Fruit fly (Drosophila melanogaster) whole organism, adult: ENCODE measurements around the gene CG5515.

Source experiments
- CG11617 ChIP-seq: fragments of 200-800 bp; sonication (Bioruptor generic); optimal IDR thresholded peaks from 2 replicates; lab custom pipeline; 2017; ENCODE audit warnings: mild to moderate bottlenecking, missing biosample characterization, missing genetic modification reagents, missing genetic modification characterization
- CG12768 ChIP-seq: fragments of 200-800 bp; sonication (Bioruptor generic); optimal IDR thresholded peaks from 2 replicates; lab custom pipeline; 2017; ENCODE audit warnings: missing biosample characterization, missing genetic modification characterization, mild to moderate bottlenecking, moderate library complexity, missing genetic modification reagents
- CG14711 ChIP-seq: fragments of 200-800 bp; sonication (Bioruptor generic); optimal IDR thresholded peaks from 2 replicates; lab custom pipeline; 2018; ENCODE audit warnings: missing biosample characterization, mild to moderate bottlenecking, missing genetic modification characterization, moderate library complexity
- CG1620 ChIP-seq: fragments of 200-800 bp; sonication (Bioruptor generic); optimal IDR thresholded peaks from 2 replicates; lab custom pipeline; 2016; ENCODE audit warnings: missing biosample characterization, missing genetic modification characterization
- CG33017 ChIP-seq: fragments of 200-800 bp; sonication (Bioruptor generic); optimal IDR thresholded peaks from 2 replicates; lab custom pipeline; 2018; ENCODE audit warnings: missing biosample characterization, mild to moderate bottlenecking, missing genetic modification characterization, moderate library complexity
- CG5204 ChIP-seq: fragments of 200-800 bp; sonication (Bioruptor generic); optimal IDR thresholded peaks from 2 replicates; lab custom pipeline; 2016; ENCODE audit warnings: missing biosample characterization, missing genetic modification characterization
- CG7045 ChIP-seq: fragments of 200-800 bp; sonication (Bioruptor generic); optimal IDR thresholded peaks from 2 replicates; lab custom pipeline; 2017; ENCODE audit warnings: missing biosample characterization, mild to moderate bottlenecking, missing genetic modification characterization
- CG7101 ChIP-seq: fragments of 200-800 bp; sonication (Bioruptor generic); optimal IDR thresholded peaks from 2 replicates; lab custom pipeline; 2018; ENCODE audit warnings: missing biosample characterization, mild to moderate bottlenecking, missing genetic modification characterization, moderate library complexity
- Clk ChIP-seq: fragments of 200-800 bp; sonication (Bioruptor generic); optimal IDR thresholded peaks from 2 replicates; lab custom pipeline; 2017; ENCODE audit warnings: missing biosample characterization, missing genetic modification characterization
- Crg-1 ChIP-seq: fragments of 200-800 bp; sonication (Bioruptor generic); optimal IDR thresholded peaks from 2 replicates; lab custom pipeline; 2016; ENCODE audit warnings: missing biosample characterization, missing genetic modification characterization
- Hr96 ChIP-seq: fragments of 200-800 bp; sonication (Bioruptor generic); optimal IDR thresholded peaks from 2 replicates; lab custom pipeline; 2016; ENCODE audit warnings: missing biosample characterization, missing genetic modification characterization
- Mnt ChIP-seq: fragments of 200-800 bp; sonication (Bioruptor generic); optimal IDR thresholded peaks from 2 replicates; lab custom pipeline; 2016; ENCODE audit warnings: missing biosample characterization, mild to moderate bottlenecking, missing genetic modification characterization
- bab1 ChIP-seq: fragments of 200-800 bp; sonication (Bioruptor generic); optimal IDR thresholded peaks from 3 replicates; lab custom pipeline; 2019; ENCODE audit warnings: missing biosample characterization, mild to moderate bottlenecking, missing genetic modification characterization, moderate library complexity
- cic ChIP-seq: fragments of 200-800 bp; sonication (Bioruptor generic); optimal IDR thresholded peaks from 2 replicates; lab custom pipeline; 2017; ENCODE audit warnings: missing biosample characterization, mild to moderate bottlenecking, missing genetic modification characterization, moderate library complexity
- cnc ChIP-seq, 2 experiments: fragments of >200 bp; optimal IDR thresholded peaks; 2 replicates each; lab custom pipeline; 2017
- kay ChIP-seq: fragments of 200-800 bp; sonication (Bioruptor generic); peaks from one replicate; lab custom pipeline; 2016; ENCODE audit warnings: missing biosample characterization, missing genetic modification characterization, borderline replicate concordance
- ovo ChIP-seq: fragments of 200-800 bp; sonication (Bioruptor generic); optimal IDR thresholded peaks from 2 replicates; lab custom pipeline; 2016; ENCODE audit warnings: missing biosample characterization, missing genetic modification characterization
- pad ChIP-seq: fragments of 200-800 bp; sonication (Bioruptor generic); optimal IDR thresholded peaks from 3 replicates; lab custom pipeline; 2017; ENCODE audit warnings: missing biosample characterization, missing genetic modification characterization, mild to moderate bottlenecking, moderate library complexity, missing genetic modification reagents
- tj ChIP-seq: fragments of 200-800 bp; sonication (Bioruptor generic); optimal IDR thresholded peaks from 3 replicates; lab custom pipeline; 2017; ENCODE audit warnings: missing biosample characterization, mild to moderate bottlenecking, missing genetic modification characterization, moderate library complexity
- toe ChIP-seq: fragments of 200-800 bp; sonication (Bioruptor generic); optimal IDR thresholded peaks from 2 replicates; lab custom pipeline; 2016; ENCODE audit warnings: missing biosample characterization, missing genetic modification characterization

CG5515 gene

DNA sequence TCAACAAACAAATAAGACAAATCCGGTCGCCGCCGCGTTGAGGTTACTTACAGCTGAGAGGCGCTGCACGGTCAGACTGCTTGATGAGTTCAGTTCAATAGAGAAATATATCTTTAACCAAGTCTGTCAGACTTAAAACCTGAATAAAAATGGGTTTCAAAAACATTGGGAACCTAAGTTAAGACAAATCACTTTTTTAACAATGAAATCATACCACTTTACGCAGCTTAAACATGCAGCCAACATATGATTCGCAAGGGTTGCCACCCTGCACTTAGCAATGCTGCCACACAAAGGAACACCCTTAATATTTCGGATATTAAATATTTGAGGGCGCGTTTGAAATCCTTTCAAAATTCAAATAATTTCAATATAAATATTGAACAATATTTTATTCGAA is at the start of gene CG5515:
CG5515 (minus strand) TSS at position 278 of the 400 bp plus-strand sequence.
- peak; percentile 85 for TF ChIP-seq CG1620 (GFP tag; lab: Kevin White, UChicago)
- peak; percentile 87 for TF ChIP-seq CG5204
- TF ChIP-seq Hr96 (GFP tag; lab: Kevin White, UChicago): peak; percentile 70
- peak; percentile 65 for TF ChIP-seq CG14711 (tag; lab: Kevin White, UChicago)
- peak; percentile 57 for TF ChIP-seq CG33017 (tag; lab: Kevin White, UChicago)
- no peak for TF ChIP-seq cnc (optimal IDR thresholded peaks at IDR 0.05; lab: Kevin White, UChicago)
- peak; percentile 65 for TF ChIP-seq CG7101
- peak; percentile 45 for TF ChIP-seq ovo (GFP tag; lab: Kevin White, UChicago)
- peak; percentile 89 for TF ChIP-seq CG11617 (GFP tag; lab: Kevin White, UChicago)
- TF ChIP-seq toe (GFP tag; lab: Kevin White, UChicago): peak; percentile 85
- peak; percentile 23 for TF ChIP-seq CG12768 (GFP tag; lab: Kevin White, UChicago)
- peak; percentile 96 for TF ChIP-seq bab1 (GFP tag; lab: Kevin White, UChicago)
- TF ChIP-seq pad: peak; percentile 41
- peak; percentile 76 for TF ChIP-seq tj (GFP tag; lab: Kevin White, UChicago)
- peak; percentile 18 for TF ChIP-seq cic (GFP tag; lab: Kevin White, UChicago)
- peak; percentile 65 for TF ChIP-seq CG7045
- no peak for TF ChIP-seq Clk (GFP tag; lab: Kevin White, UChicago)
- peak; percentile 68 for TF ChIP-seq Crg-1 (GFP tag; lab: Kevin White, UChicago)
- TF ChIP-seq Mnt (GFP tag; lab: Kevin White, UChicago): peak; percentile 70
- TF ChIP-seq kay (GFP tag; lab: Kevin White, UChicago): no peak

DNA sequence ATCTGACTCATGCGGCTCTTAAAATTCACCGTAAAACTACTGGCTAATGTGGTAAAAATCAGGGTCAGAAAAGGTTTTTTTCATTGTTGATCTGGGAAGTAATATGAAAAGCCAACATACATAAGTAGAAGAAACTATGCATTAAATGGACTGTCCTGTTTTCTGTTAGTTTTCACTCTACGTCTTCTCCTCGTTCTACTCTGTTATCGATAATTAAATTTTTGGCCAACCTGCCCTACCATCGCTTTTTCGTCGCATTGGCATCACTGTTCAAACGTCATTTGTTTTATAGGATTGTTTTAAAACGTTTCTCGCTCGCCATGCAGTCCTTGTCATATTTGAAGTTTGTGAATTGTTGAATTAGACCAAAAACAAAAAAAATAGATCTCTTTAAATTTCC is 46.0 kb upstream of the CG5515 start:
- TF ChIP-seq CG12768 (GFP tag; lab: Kevin White, UChicago): no peak
- no peak for TF ChIP-seq pad
- TF ChIP-seq Crg-1 (GFP tag; lab: Kevin White, UChicago): no peak
- TF ChIP-seq CG7045: no peak
- no peak for TF ChIP-seq bab1 (GFP tag; lab: Kevin White, UChicago)
- TF ChIP-seq CG14711 (tag; lab: Kevin White, UChicago): no peak
- TF ChIP-seq CG33017 (tag; lab: Kevin White, UChicago): no peak
- no peak for TF ChIP-seq cnc (optimal IDR thresholded peaks at IDR 0.05; lab: Kevin White, UChicago)
- TF ChIP-seq CG1620 (GFP tag; lab: Kevin White, UChicago): no peak
- TF ChIP-seq kay (GFP tag; lab: Kevin White, UChicago): no peak
- no peak for TF ChIP-seq CG11617 (GFP tag; lab: Kevin White, UChicago)
- TF ChIP-seq toe (GFP tag; lab: Kevin White, UChicago): no peak
- no peak for TF ChIP-seq CG5204
- no peak for TF ChIP-seq ovo (GFP tag; lab: Kevin White, UChicago)
- TF ChIP-seq Mnt (GFP tag; lab: Kevin White, UChicago): no peak
- no peak for TF ChIP-seq CG7101
- TF ChIP-seq Hr96 (GFP tag; lab: Kevin White, UChicago): no peak
- TF ChIP-seq cic (GFP tag; lab: Kevin White, UChicago): no peak

DNA sequence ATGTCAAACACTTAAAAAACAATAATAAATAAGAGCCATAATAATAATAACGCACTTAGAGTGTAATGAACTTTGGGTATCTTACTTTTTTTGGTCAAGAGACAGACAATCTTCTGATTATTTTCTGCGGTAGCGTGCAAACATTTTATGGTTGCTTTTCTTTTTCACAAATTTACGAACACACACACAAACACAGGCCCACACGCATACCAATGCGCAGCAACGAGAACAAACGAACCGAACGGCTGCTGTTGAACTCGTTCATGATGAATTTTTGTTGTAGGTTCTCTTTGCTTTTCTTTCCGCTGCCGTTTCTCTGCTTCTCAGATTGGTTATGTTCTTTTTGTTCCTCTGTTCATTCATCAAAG is 45.5 kb upstream of the CG5515 start:
- no peak for TF ChIP-seq Crg-1 (GFP tag; lab: Kevin White, UChicago)
- TF ChIP-seq CG7045: no peak
- TF ChIP-seq tj (GFP tag; lab: Kevin White, UChicago): no peak
- no peak for TF ChIP-seq ovo (GFP tag; lab: Kevin White, UChicago)
- no peak for TF ChIP-seq CG12768 (GFP tag; lab: Kevin White, UChicago)
- no peak for TF ChIP-seq Mnt (GFP tag; lab: Kevin White, UChicago)

DNA sequence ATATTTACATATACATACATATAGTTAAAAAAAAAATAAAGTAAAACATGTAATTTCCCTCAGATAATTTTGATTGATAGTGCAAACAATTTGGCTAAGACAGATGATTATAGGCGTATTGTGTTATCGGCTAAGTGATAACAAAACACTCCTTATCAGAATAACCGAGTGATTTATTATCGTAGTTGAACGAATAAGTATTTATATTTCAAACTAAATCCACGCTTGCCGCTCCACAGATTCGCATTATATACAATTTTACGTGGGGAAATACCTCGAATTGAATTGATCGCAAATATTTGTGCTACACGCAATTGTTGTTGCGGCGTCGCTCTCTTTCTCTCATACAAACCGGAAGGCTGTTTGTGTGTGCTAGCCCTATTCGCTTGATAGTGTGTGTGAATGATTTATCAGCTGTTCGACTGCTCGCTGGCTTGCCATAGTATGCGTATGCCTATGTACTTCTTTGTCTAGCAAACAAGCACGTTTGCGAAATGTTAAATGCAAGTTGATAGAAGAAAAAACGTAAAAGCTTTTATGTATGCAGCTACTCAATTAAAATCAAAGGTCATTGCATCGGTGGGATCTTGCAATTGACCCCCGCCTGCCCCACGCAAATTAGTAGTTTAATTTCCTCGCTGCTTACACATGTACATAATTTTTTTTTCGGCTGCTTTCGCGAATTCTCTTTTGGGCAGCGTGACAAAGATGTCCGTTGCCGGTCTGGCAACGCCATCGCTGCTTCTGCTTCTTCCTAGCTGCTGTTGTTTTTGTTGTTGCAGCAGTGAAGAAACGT is 44.9 kb upstream of the CG5515 start:
- TF ChIP-seq Clk (GFP tag; lab: Kevin White, UChicago) (no peak), Mnt (GFP tag; lab: Kevin White, UChicago) (peak; percentile 27), CG7101 (no peak), cic (GFP tag; lab: Kevin White, UChicago) (peak; percentile 88), CG12768 (GFP tag; lab: Kevin White, UChicago) (no peak), CG5204 (no peak), CG11617 (GFP tag; lab: Kevin White, UChicago) (peak; percentile 27), CG7045 (peak; percentile 16), CG1620 (GFP tag; lab: Kevin White, UChicago) (no peak), tj (GFP tag; lab: Kevin White, UChicago) (peak; percentile 6), kay (GFP tag; lab: Kevin White, UChicago) (no peak)

DNA sequence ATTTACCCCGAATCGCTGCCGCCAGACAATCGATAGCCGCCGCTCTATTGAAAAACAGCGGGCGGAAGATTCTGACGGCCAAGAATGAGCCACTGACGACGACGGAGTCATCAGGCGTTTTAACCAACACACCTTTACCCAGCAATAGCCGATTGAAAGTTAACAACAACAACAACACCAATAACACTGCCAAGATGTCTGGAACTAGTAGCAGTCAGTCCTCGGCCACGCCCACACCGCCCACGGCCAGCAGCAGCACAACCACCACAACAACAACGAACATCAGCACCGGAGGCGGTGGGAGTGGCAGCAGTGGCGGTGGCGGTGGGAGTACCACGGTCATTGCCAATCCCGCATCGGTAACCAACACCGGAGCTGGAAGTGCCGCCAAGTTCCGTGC is 43.2 kb upstream of the CG5515 start:
- no peak for TF ChIP-seq cnc (optimal IDR thresholded peaks at IDR 0.05; lab: Kevin White, UChicago)
- no peak for TF ChIP-seq CG11617 (GFP tag; lab: Kevin White, UChicago)
- no peak for TF ChIP-seq ovo (GFP tag; lab: Kevin White, UChicago)
- TF ChIP-seq pad: no peak
- TF ChIP-seq cic (GFP tag; lab: Kevin White, UChicago): no peak
- no peak for TF ChIP-seq Clk (GFP tag; lab: Kevin White, UChicago)
- TF ChIP-seq Hr96 (GFP tag; lab: Kevin White, UChicago): no peak
- TF ChIP-seq tj (GFP tag; lab: Kevin White, UChicago): no peak
- TF ChIP-seq kay (GFP tag; lab: Kevin White, UChicago): no peak
- no peak for TF ChIP-seq CG33017 (tag; lab: Kevin White, UChicago)
- TF ChIP-seq Crg-1 (GFP tag; lab: Kevin White, UChicago): no peak
- TF ChIP-seq Mnt (GFP tag; lab: Kevin White, UChicago): no peak
- TF ChIP-seq CG7045: no peak
- no peak for TF ChIP-seq CG7101
- no peak for TF ChIP-seq CG5204
- no peak for TF ChIP-seq toe (GFP tag; lab: Kevin White, UChicago)
- no peak for TF ChIP-seq CG14711 (tag; lab: Kevin White, UChicago)
- TF ChIP-seq bab1 (GFP tag; lab: Kevin White, UChicago): no peak
- TF ChIP-seq CG1620 (GFP tag; lab: Kevin White, UChicago): no peak
